Fruit fly (Drosophila melanogaster): ENCODE measurements around the gene homer.

Gene homer

dm6 chr2L:6693794-6694254 lies 29.3 kb downstream of the homer start (continued):
- TF ChIP-seq az2 (GFP tag; optimal IDR thresholded peaks at IDR 0.05) = peak; percentile 37
- peak; percentile 39 for TF ChIP-seq ATbp (GFP tag; optimal IDR thresholded peaks at IDR 0.05)
- TF ChIP-seq pum (GFP tag; optimal IDR thresholded peaks at IDR 0.05) = no peak
- TF ChIP-seq CG34376 (GFP tag; optimal IDR thresholded peaks at IDR 0.05) = peak; percentile 14
- no peak for TF ChIP-seq ems (GFP tag; optimal IDR thresholded peaks at IDR 0.05)
- TF ChIP-seq CG7963 (GFP tag; IDR thresholded peaks at IDR 0.05; ENCODE audit: partially characterized antibody) = no peak
- TF ChIP-seq CG1529 (GFP tag; optimal IDR thresholded peaks at IDR 0.05) = no peak
- TF ChIP-seq CG9817 (tag; optimal IDR thresholded peaks at IDR 0.05) = no peak
- no peak for TF ChIP-seq Poxn (GFP tag; IDR thresholded peaks at IDR 0.05)
- no peak for TF ChIP-seq dm (GFP tag; optimal IDR thresholded peaks at IDR 0.05)
- no peak for TF ChIP-seq B-H1 (GFP tag; IDR thresholded peaks at IDR 0.05)
- TF ChIP-seq Gsc (GFP tag; IDR thresholded peaks at IDR 0.05) = no peak
- TF ChIP-seq hkb (optimal IDR thresholded peaks at IDR 0.05) = no peak
- TF ChIP-seq hkb (GFP tag; IDR thresholded peaks at IDR 0.05) = 0 out of 2 replicates have a peak, but pooled peaks have one; percentile 9
- TF ChIP-seq CG6689 (GFP tag; IDR thresholded peaks at IDR 0.05) = peak; percentile 45
- peak; percentile 21 for TF ChIP-seq Hsf (GFP tag; optimal IDR thresholded peaks at IDR 0.05)
- TF ChIP-seq sens-2 (GFP tag; IDR thresholded peaks at IDR 0.05) = no peak
- no peak for TF ChIP-seq CG32772 (GFP tag; IDR thresholded peaks at IDR 0.05)
- TF ChIP-seq CG10565 (GFP tag; optimal IDR thresholded peaks at IDR 0.05) = no peak
- no peak for TF ChIP-seq ham (GFP tag; IDR thresholded peaks at IDR 0.05)
- TF ChIP-seq CG10959 (GFP tag; IDR thresholded peaks at IDR 0.05) = no peak
- TF ChIP-seq CG17912 (GFP tag; optimal IDR thresholded peaks at IDR 0.05) = no peak
- TF ChIP-seq CG33557 (GFP tag; optimal IDR thresholded peaks at IDR 0.05) = peak; percentile 48
- TF ChIP-seq Bdp1 (GFP tag; optimal IDR thresholded peaks at IDR 0.05) = no peak
- TF ChIP-seq vvl (GFP tag; IDR thresholded peaks at IDR 0.05) = 0 out of 2 replicates have a peak, but pooled peaks have one; percentile 12
- TF ChIP-seq tgo (GFP tag; IDR thresholded peaks at IDR 0.05) = no peak
- no peak for TF ChIP-seq ERR (GFP tag; optimal IDR thresholded peaks at IDR 0.05)
- no peak for TF ChIP-seq CG4404 (GFP tag; IDR thresholded peaks at IDR 0.05)
- TF ChIP-seq CG31441 (GFP tag; IDR thresholded peaks at IDR 0.05) = peak; percentile 70
- TF ChIP-seq CG32532 (GFP tag; IDR thresholded peaks at IDR 0.05) = 0 out of 2 replicates have a peak, but pooled peaks have one; percentile 33
- TF ChIP-seq CoRest (tag; optimal IDR thresholded peaks at IDR 0.05) = peak; percentile 71
- TF ChIP-seq CG8388 (GFP tag; optimal IDR thresholded peaks at IDR 0.05) = peak; percentile 55
- TF ChIP-seq CG34422 (GFP tag; IDR thresholded peaks at IDR 0.05) = no peak
- TF ChIP-seq Fer3 (tag; optimal IDR thresholded peaks at IDR 0.05) = no peak
- peak; percentile 75 for TF ChIP-seq dmrt99B (tag; optimal IDR thresholded peaks at IDR 0.05)
- TF ChIP-seq ara (GFP tag; IDR thresholded peaks at IDR 0.05) = no peak
- no peak for TF ChIP-seq aop (GFP tag; IDR thresholded peaks at IDR 0.05)
- TF ChIP-seq bowl (GFP tag; IDR thresholded peaks at IDR 0.05) = no peak
- no peak for TF ChIP-seq CG3847 (GFP tag; IDR thresholded peaks at IDR 0.05)
- no peak for TF ChIP-seq CG17802 (tag; optimal IDR thresholded peaks at IDR 0.05)
- TF ChIP-seq CG9437 (GFP tag; optimal IDR thresholded peaks at IDR 0.05) = peak; percentile 59
- no peak for TF ChIP-seq CG3838 (GFP tag; optimal IDR thresholded peaks at IDR 0.05)
- no peak for TF ChIP-seq CG14965 (GFP tag; optimal IDR thresholded peaks at IDR 0.05; ENCODE audit: borderline replicate concordance)
- no peak for TF ChIP-seq Myb (GFP tag; optimal IDR thresholded peaks at IDR 0.05)
- no peak for TF ChIP-seq ase (GFP tag; IDR thresholded peaks at IDR 0.05)
- TF ChIP-seq CG13296 (GFP tag; optimal IDR thresholded peaks at IDR 0.05) = peak; percentile 28
- no peak for TF ChIP-seq sug (tag; optimal IDR thresholded peaks at IDR 0.05)
- no peak for TF ChIP-seq ind (GFP tag; optimal IDR thresholded peaks at IDR 0.05)
- TF ChIP-seq Hmx (GFP tag; optimal IDR thresholded peaks at IDR 0.05) = no peak
- peak in 1 of 2 experiments; percentile 13 for TF ChIP-seq dpn (GFP tag; optimal IDR thresholded peaks at IDR 0.05)
- TF ChIP-seq YL-1 (GFP tag; optimal IDR thresholded peaks at IDR 0.05) = no peak
- TF ChIP-seq MBD-R2 (GFP tag; IDR thresholded peaks at IDR 0.05) = no peak
- peak; percentile 30 for TF ChIP-seq HHEX (GFP tag; optimal IDR thresholded peaks at IDR 0.05)
